Worm (Caenorhabditis elegans) whole organism, early embryonic: ENCODE measurements around the gene T27D12.1.

ENCODE experiments used
- aly-1 ChIP-seq: sonication (generic microtip); optimal IDR thresholded peaks from 2 replicates; lab custom pipeline; 2016; ENCODE audit warnings: missing genetic modification characterization, missing compliant biosample characterization
- ama-1 ChIP-seq: fragments of 150-350 bp; optimal IDR thresholded peaks from 2 replicates; lab custom pipeline; 2014
- hmbx-1 ChIP-seq: sonication (generic microtip); optimal IDR thresholded peaks from 2 replicates; lab custom pipeline; 2016; ENCODE audit warnings: mild to moderate bottlenecking, missing genetic modification characterization, missing compliant biosample characterization
- scrt-1 ChIP-seq: fragments of 200-800 bp; sonication (Bioruptor generic); IDR thresholded peaks from 2 replicates; pipeline ENCODE4 v1.3.6; 2022; ENCODE audit warnings: missing genetic modification characterization, missing compliant biosample characterization
- sea-1 ChIP-seq: fragments of 200-800 bp; sonication (Bioruptor generic); conservative IDR thresholded peaks from 2 replicates; pipeline ENCODE4 v1.3.6; 2022; ENCODE audit warnings: missing genetic modification characterization, missing compliant biosample characterization
- tra-4 ChIP-seq: sonication (generic microtip); optimal IDR thresholded peaks from 2 replicates; lab custom pipeline; 2017; ENCODE audit warnings: missing genetic modification characterization, missing compliant biosample characterization

- TF ChIP-seq ama-1 (no peak), scrt-1 (GFP tag; lab: Robert Waterston, UW) (no peak), tra-4 (tag; lab: Kevin White, UChicago) (no peak), hmbx-1 (tag; lab: Kevin White, UChicago) (no peak), sea-1 (GFP tag; lab: Robert Waterston, UW) (no peak), aly-1 (tag; lab: Kevin White, UChicago) (no peak)
Observed at ce11 chrII:11838353-11838752, 4.1 kb upstream of the T27D12.1 start.
